Fruit fly (Drosophila melanogaster) whole organism, adult: ENCODE measurements around the gene Nadsyn.

Experiments
- CG11617 ChIP-seq: fragments of 200-800 bp; sonication (Bioruptor generic); optimal IDR thresholded peaks from 2 replicates; lab custom pipeline; 2017; ENCODE audit warnings: mild to moderate bottlenecking, missing biosample characterization, missing genetic modification reagents, missing genetic modification characterization
- CG12768 ChIP-seq: fragments of 200-800 bp; sonication (Bioruptor generic); optimal IDR thresholded peaks from 2 replicates; lab custom pipeline; 2017; ENCODE audit warnings: missing biosample characterization, missing genetic modification characterization, mild to moderate bottlenecking, moderate library complexity, missing genetic modification reagents
- CG14711 ChIP-seq: fragments of 200-800 bp; sonication (Bioruptor generic); optimal IDR thresholded peaks from 2 replicates; lab custom pipeline; 2018; ENCODE audit warnings: missing biosample characterization, mild to moderate bottlenecking, missing genetic modification characterization, moderate library complexity
- CG7045 ChIP-seq: fragments of 200-800 bp; sonication (Bioruptor generic); optimal IDR thresholded peaks from 2 replicates; lab custom pipeline; 2017; ENCODE audit warnings: missing biosample characterization, mild to moderate bottlenecking, missing genetic modification characterization
- CG7101 ChIP-seq: fragments of 200-800 bp; sonication (Bioruptor generic); optimal IDR thresholded peaks from 2 replicates; lab custom pipeline; 2018; ENCODE audit warnings: missing biosample characterization, mild to moderate bottlenecking, missing genetic modification characterization, moderate library complexity
- Clk ChIP-seq: fragments of 200-800 bp; sonication (Bioruptor generic); optimal IDR thresholded peaks from 2 replicates; lab custom pipeline; 2017; ENCODE audit warnings: missing biosample characterization, missing genetic modification characterization
- Crg-1 ChIP-seq: fragments of 200-800 bp; sonication (Bioruptor generic); optimal IDR thresholded peaks from 2 replicates; lab custom pipeline; 2016; ENCODE audit warnings: missing biosample characterization, missing genetic modification characterization
- Hr96 ChIP-seq: fragments of 200-800 bp; sonication (Bioruptor generic); optimal IDR thresholded peaks from 2 replicates; lab custom pipeline; 2016; ENCODE audit warnings: missing biosample characterization, missing genetic modification characterization
- Mnt ChIP-seq: fragments of 200-800 bp; sonication (Bioruptor generic); optimal IDR thresholded peaks from 2 replicates; lab custom pipeline; 2016; ENCODE audit warnings: missing biosample characterization, mild to moderate bottlenecking, missing genetic modification characterization
- bab1 ChIP-seq: fragments of 200-800 bp; sonication (Bioruptor generic); optimal IDR thresholded peaks from 3 replicates; lab custom pipeline; 2019; ENCODE audit warnings: missing biosample characterization, mild to moderate bottlenecking, missing genetic modification characterization, moderate library complexity
- cic ChIP-seq: fragments of 200-800 bp; sonication (Bioruptor generic); optimal IDR thresholded peaks from 2 replicates; lab custom pipeline; 2017; ENCODE audit warnings: missing biosample characterization, mild to moderate bottlenecking, missing genetic modification characterization, moderate library complexity
- kay ChIP-seq: fragments of 200-800 bp; sonication (Bioruptor generic); peaks from one replicate; lab custom pipeline; 2016; ENCODE audit warnings: missing biosample characterization, missing genetic modification characterization, borderline replicate concordance
- pad ChIP-seq: fragments of 200-800 bp; sonication (Bioruptor generic); optimal IDR thresholded peaks from 3 replicates; lab custom pipeline; 2017; ENCODE audit warnings: missing biosample characterization, missing genetic modification characterization, mild to moderate bottlenecking, moderate library complexity, missing genetic modification reagents
- tj ChIP-seq: fragments of 200-800 bp; sonication (Bioruptor generic); optimal IDR thresholded peaks from 3 replicates; lab custom pipeline; 2017; ENCODE audit warnings: missing biosample characterization, mild to moderate bottlenecking, missing genetic modification characterization, moderate library complexity

dm6 chrX:13640692-13641011 is 77.4 kb downstream of the Nadsyn start:
- TF ChIP-seq CG12768: no peak
- TF ChIP-seq cic (GFP tag; lab: Kevin White, UChicago): no peak
- TF ChIP-seq tj: no peak
- TF ChIP-seq Mnt: no peak
- TF ChIP-seq CG7101 (tag; lab: Kevin White, UChicago): no peak
- TF ChIP-seq CG7045 (GFP tag; lab: Kevin White, UChicago): no peak
- TF ChIP-seq Hr96 (GFP tag; lab: Kevin White, UChicago): no peak
- no peak for TF ChIP-seq Clk (GFP tag; lab: Kevin White, UChicago)
- no peak for TF ChIP-seq Crg-1
- TF ChIP-seq CG14711 (tag; lab: Kevin White, UChicago): no peak
- TF ChIP-seq CG11617 (GFP tag; lab: Kevin White, UChicago): no peak
- no peak for TF ChIP-seq bab1 (GFP tag; lab: Kevin White, UChicago)
- TF ChIP-seq pad (GFP tag; lab: Kevin White, UChicago): peak; percentile 58
- TF ChIP-seq kay (GFP tag; lab: Kevin White, UChicago): no peak
